Worm (Caenorhabditis elegans): ENCODE measurements around the gene str-46.

ce11 chrV:2942247-2942646, 42.5 kb upstream of the str-46 start:
- TF ChIP-seq zag-1 (tag; optimal IDR thresholded peaks at IDR 0.05) (no peak), ZK546.5 (tag; optimal IDR thresholded peaks at IDR 0.05) (no peak), aly-2 (tag; optimal IDR thresholded peaks at IDR 0.05) (no peak), ama-1 (optimal IDR thresholded peaks at IDR 0.05) (no peak), nhr-11 (tag; optimal IDR thresholded peaks at IDR 0.05) (no peak), ceh-82 (tag; optimal IDR thresholded peaks at IDR 0.05) (no peak), mab-5 (tag; optimal IDR thresholded peaks at IDR 0.05) (no peak), R02D3.7 (tag; optimal IDR thresholded peaks at IDR 0.05) (no peak), sma-9 (GFP tag; optimal IDR thresholded peaks at IDR 0.05) (no peak), sma-9 (tag; optimal IDR thresholded peaks at IDR 0.05) (no peak), nhr-12 (tag; optimal IDR thresholded peaks at IDR 0.05) (no peak), lin-11 (tag; optimal IDR thresholded peaks at IDR 0.05) (no peak), dmd-4 (tag; optimal IDR thresholded peaks at IDR 0.05) (no peak), fos-1 (tag; optimal IDR thresholded peaks at IDR 0.05) (no peak), snpc-4 (tag; optimal IDR thresholded peaks at IDR 0.05) (no peak)

Data from whole organism, L2 larva.